Worm (Caenorhabditis elegans): ENCODE data around the gene rbx-1.

rbx-1 gene

ce11 chrV:9664620-9665019 is 25.7 kb downstream of the rbx-1 start (continued):
- TF ChIP-seq Y55F3AM.14 (GFP tag; optimal IDR thresholded peaks at IDR 0.05) (peak; percentile 39), snpc-4 (tag; optimal IDR thresholded peaks at IDR 0.05) (no peak), lsy-2 (tag; optimal IDR thresholded peaks at IDR 0.05) (no peak), sma-3 (GFP tag; optimal IDR thresholded peaks at IDR 0.05) (no peak), nhr-12 (tag; optimal IDR thresholded peaks at IDR 0.05) (no peak), mab-5 (tag; optimal IDR thresholded peaks at IDR 0.05) (peak; percentile 54), alr-1 (tag; optimal IDR thresholded peaks at IDR 0.05) (no peak), C34F6.9 (tag; optimal IDR thresholded peaks at IDR 0.05) (peak; percentile 78), nhr-21 (tag; optimal IDR thresholded peaks at IDR 0.05) (no peak), gmeb-1 (tag; optimal IDR thresholded peaks at IDR 0.05) (no peak), nhr-129 (tag; optimal IDR thresholded peaks at IDR 0.05) (peak; percentile 64), nhr-23 (tag; optimal IDR thresholded peaks at IDR 0.05) (no peak), ztf-11 (tag; optimal IDR thresholded peaks at IDR 0.05) (no peak), sma-9 (GFP tag; optimal IDR thresholded peaks at IDR 0.05) (peak; percentile 59), sma-9 (tag; optimal IDR thresholded peaks at IDR 0.05) (no peak), aly-2 (tag; optimal IDR thresholded peaks at IDR 0.05) (no peak)

ce11 chrV:9663948-9664347 is 26.4 kb downstream of the rbx-1 start:
- TF ChIP-seq ztf-1 (GFP tag; conservative IDR thresholded peaks at IDR 0.05) (no peak), alr-1 (tag; optimal IDR thresholded peaks at IDR 0.05) (no peak), ama-1 (optimal IDR thresholded peaks at IDR 0.05) (no peak)

ce11 chrV:9661514-9661913 is 28.8 kb downstream of the rbx-1 start, which contains the start of gene pitr-4:
pitr-4 (minus strand) TSS chrV:9661614.
- TF ChIP-seq fos-1 (tag; optimal IDR thresholded peaks at IDR 0.05) (no peak), ztf-11 (tag; optimal IDR thresholded peaks at IDR 0.05) (no peak), nhr-6 (tag; optimal IDR thresholded peaks at IDR 0.05) (no peak), lin-11 (tag; optimal IDR thresholded peaks at IDR 0.05) (no peak), nhr-25 (tag; optimal IDR thresholded peaks at IDR 0.05) (no peak), aly-2 (tag; optimal IDR thresholded peaks at IDR 0.05) (no peak)

- TF ChIP-seq nhr-21 (tag; optimal IDR thresholded peaks at IDR 0.05), result peak; percentile 48
- TF ChIP-seq nhr-129 (tag; optimal IDR thresholded peaks at IDR 0.05), result peak; percentile 23
- no peak for TF ChIP-seq alr-1 (tag; optimal IDR thresholded peaks at IDR 0.05)
- TF ChIP-seq sma-9 (GFP tag; optimal IDR thresholded peaks at IDR 0.05), result peak; percentile 35
- no peak for TF ChIP-seq sma-9 (tag; optimal IDR thresholded peaks at IDR 0.05)
These were observed 36.0 kb downstream of the rbx-1 start, which contains the start of gene cyp-29A4 for ce11 chrV:9654154-9654805. cyp-29A4 (plus strand) TSS chrV:9654755.

ce11 chrV:9651294-9651693 is 39.0 kb downstream of the rbx-1 start, which contains the start of gene T06E4.21:
T06E4.21 (plus strand) TSS chrV:9651594.
- no peak for TF ChIP-seq lsy-2 (tag; optimal IDR thresholded peaks at IDR 0.05)
- TF ChIP-seq sem-4 (tag; optimal IDR thresholded peaks at IDR 0.05), result no peak
- TF ChIP-seq mdl-1 (tag; optimal IDR thresholded peaks at IDR 0.05), result no peak
- TF ChIP-seq ZK546.5 (tag; optimal IDR thresholded peaks at IDR 0.05), result no peak
- TF ChIP-seq dmd-4 (tag; optimal IDR thresholded peaks at IDR 0.05), result no peak
- TF ChIP-seq aly-2 (tag; optimal IDR thresholded peaks at IDR 0.05), result no peak
- TF ChIP-seq nhr-77 (tag; optimal IDR thresholded peaks at IDR 0.05), result no peak

ce11 chrV:9645507-9645906 is 44.8 kb downstream of the rbx-1 start, which contains the start of the genes atl-1 and hcp-2:
atl-1 (minus strand) TSS chrV:9645595.
hcp-2 (plus strand) TSS chrV:9645859.
- TF ChIP-seq elt-1 (tag; optimal IDR thresholded peaks at IDR 0.05) (no peak), gmeb-1 (tag; optimal IDR thresholded peaks at IDR 0.05) (peak; percentile 45)
